Fruit fly (Drosophila melanogaster) Kc167 (cell line): ENCODE results near the gene sog.

Source experiments
- Sin3A ChIP-seq: fragments of >200 bp; optimal IDR thresholded peaks from 2 replicates; lab custom pipeline; 2018; ENCODE audit warnings: missing external identifiers
- insv ChIP-seq: fragments of >200 bp; optimal IDR thresholded peaks from 3 replicates; lab custom pipeline; 2018; ENCODE audit warnings: missing external identifiers
- psq ChIP-seq: fragments of >200 bp; optimal IDR thresholded peaks from 2 replicates; lab custom pipeline; 2017; ENCODE audit warnings: missing external identifiers

dm6 chrX:15643922-15644321 lies 10.7 kb upstream of the sog start, which contains the start of gene CG8117:
- no peak for TF ChIP-seq Sin3A (lab: Kevin White, UChicago)
- no peak for TF ChIP-seq psq
- no peak for TF ChIP-seq insv (lab: Kevin White, UChicago)
